Worm (Caenorhabditis elegans): ENCODE results near the gene K08E4.7.

The K08E4.7 gene

DNA sequence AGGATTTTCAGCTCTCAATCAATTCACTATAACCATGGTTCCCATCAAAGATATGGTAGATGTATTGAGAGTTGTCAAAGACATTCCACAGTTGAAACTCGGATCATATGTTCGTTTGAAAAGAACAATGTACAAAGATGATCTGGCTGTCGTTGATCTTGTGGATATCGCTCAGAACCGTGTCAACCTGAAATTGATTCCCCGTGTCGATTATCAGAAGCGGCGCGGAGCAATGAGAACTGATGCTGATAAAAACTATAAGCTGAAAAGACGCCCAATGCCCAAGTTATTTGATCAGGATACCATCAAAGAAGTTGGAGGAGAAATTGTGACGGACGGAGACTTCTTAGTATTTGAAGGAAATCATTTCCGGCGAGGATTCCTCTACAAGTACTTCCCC lies 23.1 kb upstream of the K08E4.7 start:
- no peak for TF ChIP-seq unc-62 (GFP tag; optimal IDR thresholded peaks at IDR 0.05)

DNA sequence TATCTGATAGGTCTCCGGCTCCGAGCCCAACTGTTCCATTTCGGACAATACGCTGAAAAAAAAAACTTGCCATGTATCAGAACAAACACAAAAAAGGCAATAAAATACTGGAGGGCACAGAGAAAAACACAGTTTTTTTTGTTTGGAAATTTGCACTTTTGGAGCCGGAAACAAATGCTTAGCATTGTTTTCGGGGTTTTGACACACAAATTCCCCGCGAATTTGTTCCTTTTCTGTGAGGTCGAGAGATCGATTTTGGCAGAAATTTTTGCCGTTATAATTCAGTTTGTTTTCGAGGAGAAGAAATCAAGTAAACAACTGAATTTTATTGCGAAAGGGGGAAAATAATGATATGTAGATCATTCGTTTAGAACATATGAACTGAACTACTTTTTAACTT lies 19.0 kb upstream of the K08E4.7 start, which contains the start of gene K08E4.2:
K08E4.2 (minus strand) TSS at position 54 of the 400 bp plus-strand sequence.
- no peak for TF ChIP-seq unc-62 (GFP tag; optimal IDR thresholded peaks at IDR 0.05)

DNA sequence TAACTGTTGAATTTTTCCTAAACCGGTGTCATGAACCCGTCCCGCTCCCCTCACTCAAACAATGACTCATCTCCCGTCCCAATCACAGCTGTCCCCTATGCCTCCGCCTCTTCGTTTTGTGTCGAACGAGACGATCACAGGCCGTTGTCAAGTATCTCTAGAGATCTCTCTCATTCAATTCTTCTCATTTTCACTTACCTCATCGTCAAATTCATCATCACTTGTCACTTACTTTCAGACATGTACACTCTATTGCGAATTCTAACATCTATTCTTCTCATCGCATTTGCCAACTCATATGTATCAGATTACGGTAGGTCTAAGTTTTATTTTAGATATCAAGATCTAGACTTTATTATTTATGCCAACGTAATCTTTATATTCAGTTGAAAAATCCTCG lies 18.1 kb upstream of the K08E4.7 start, which contains the start of gene K08E4.3:
K08E4.3 (plus strand) TSS at position 235 of the 400 bp plus-strand sequence.
- no peak for TF ChIP-seq unc-62 (GFP tag; optimal IDR thresholded peaks at IDR 0.05)

DNA sequence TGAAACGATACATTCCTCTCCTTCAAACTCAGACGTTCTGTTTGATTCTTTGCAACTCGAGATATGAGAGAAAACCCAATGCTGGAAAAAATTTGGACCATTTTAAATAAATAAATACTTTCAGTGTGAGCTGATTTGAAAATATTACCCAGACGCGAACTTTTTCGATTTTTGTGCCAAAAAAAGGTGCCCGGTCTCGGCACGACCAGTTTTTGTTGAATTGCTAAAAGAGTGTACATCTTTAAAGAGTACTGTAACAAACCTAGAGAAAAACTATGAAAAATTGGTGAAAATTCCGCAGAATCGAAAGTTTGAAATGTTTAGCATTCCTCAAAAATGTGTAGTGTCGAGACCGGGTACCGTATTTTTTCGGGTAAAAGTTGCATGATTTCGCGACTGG lies 14.4 kb upstream of the K08E4.7 start, which contains the start of gene K08E4.8:
K08E4.8 (minus strand) TSS at position 101 of the 400 bp plus-strand sequence.
- no peak for TF ChIP-seq unc-62 (GFP tag; optimal IDR thresholded peaks at IDR 0.05)

DNA sequence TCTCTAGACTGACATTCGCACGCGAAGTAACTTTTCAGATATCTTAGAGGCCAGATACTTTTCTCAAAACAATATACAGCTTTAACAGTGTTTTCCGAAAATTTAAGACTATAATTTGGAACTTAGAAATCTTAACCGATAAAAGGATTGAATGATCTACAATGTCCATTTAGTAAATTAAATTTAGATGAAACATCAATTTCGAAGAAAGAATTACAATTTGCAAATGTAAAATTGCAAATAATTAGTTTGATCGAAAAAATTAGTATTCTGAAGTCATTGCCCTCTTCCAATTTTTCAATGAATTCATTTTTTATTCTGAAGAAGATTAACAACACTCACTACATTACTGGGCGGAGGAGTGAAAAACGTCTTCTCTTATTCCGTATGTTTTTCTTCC lies 7.0 kb upstream of the K08E4.7 start, which contains the start of gene bath-37:
bath-37 (plus strand) TSS at position 301 of the 400 bp plus-strand sequence.
- no peak for TF ChIP-seq unc-62 (GFP tag; optimal IDR thresholded peaks at IDR 0.05)

DNA sequence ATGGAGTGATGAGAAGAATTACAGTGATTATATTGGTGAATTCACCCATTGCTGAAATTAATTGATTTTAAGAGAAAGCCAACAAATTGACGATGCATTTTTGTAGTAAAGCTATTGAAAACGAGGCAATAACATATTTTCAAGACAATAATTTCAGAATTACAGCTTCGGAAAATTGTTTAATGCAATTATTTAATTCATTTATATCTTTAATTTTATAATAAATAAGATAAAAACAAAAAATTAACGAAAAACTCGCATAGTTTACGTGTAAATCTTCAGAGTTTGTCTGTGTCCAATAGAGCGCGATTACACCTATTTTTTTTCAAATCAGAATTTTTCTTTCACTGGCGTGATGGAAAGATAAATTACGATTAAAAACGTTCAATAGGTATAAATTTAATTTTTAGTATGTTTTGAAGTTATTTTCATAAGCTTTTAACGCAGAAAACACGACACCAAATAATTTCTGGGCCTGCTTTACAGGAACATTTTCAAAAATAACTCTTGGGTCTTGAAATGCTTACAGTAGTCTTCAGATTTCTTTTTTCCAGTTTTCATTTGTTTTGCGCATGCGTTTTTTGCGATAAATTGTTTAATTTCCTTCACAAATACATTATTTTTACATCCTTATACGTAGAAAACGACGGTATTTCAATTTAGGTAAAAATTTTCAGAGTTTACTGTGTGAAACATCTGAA lies 2.7 kb downstream of the K08E4.7 start, which contains the start of gene tmed-1:
tmed-1 (minus strand) TSS at position 51 of the 701 bp plus-strand sequence.
- no peak for TF ChIP-seq unc-62 (GFP tag; optimal IDR thresholded peaks at IDR 0.05)

DNA sequence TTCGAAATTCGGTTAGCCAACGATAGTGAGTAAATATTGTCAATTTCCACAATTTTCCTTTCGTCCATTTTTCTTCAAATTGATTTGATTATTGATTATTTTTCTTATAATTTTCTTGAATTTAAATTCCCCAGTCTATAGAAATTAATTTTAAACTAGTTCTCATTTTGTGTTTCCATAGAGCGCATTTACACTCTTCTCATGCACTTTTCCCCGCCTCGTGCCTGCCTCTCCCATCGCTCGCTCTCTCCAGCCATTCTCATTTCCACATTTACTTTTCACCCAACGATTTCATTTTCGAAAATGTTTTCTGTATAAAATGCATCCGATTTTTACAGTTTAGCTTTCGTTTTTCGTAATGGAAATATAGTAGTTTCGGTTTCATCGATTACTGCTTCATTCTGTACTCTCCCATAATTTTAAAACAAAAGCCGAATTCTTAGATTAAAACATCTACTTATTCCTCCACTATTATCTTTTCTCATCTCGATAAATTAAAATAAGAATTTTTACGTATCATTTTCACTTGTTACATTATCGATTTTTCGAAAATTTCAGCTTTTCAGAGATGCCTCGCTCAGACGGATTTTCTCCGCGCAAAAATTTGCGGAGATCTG lies 3.4 kb downstream of the K08E4.7 start, which contains the start of gene lex-1:
lex-1 (plus strand) TSS at position 567 of the 617 bp plus-strand sequence.
- TF ChIP-seq unc-62 (GFP tag; optimal IDR thresholded peaks at IDR 0.05), result no peak

DNA sequence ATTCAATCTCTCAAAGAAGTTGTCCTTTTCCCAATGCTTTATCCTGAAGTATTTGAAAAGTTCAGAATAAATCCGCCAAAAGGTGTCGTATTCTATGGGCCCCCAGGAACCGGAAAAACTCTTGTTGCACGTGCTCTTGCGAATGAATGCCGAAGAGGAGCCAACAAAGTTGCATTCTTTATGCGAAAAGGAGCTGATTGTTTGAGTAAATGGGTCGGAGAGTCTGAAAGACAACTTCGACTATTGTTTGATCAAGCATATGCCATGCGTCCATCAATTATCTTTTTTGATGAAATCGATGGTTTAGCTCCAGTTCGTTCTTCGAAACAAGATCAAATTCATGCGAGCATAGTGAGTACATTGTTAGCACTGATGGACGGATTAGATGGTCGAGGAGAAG lies 5.2 kb downstream of the K08E4.7 start:
- no peak for TF ChIP-seq unc-62 (GFP tag; optimal IDR thresholded peaks at IDR 0.05)

DNA sequence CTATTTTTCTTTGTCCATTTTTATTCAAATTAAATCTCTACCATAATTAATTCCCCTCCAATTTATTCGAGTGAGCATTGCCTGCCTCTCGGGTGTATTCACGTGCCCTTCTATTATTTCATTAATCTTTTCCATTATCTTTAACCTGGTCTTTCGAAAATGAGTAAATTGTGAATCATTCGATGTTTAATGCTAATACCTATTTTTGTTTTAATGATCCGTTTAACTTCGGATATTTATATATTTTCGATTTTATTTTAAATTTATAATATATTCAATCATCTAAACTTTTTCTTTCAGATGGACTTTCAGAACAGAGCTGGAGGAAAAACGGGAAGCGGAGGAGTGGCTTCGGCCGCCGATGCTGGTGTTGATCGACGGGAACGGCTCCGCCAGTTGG lies 8.6 kb downstream of the K08E4.7 start, which contains the start of gene repo-1:
repo-1 (plus strand) TSS at position 301 of the 400 bp plus-strand sequence.
- TF ChIP-seq unc-62 (GFP tag; optimal IDR thresholded peaks at IDR 0.05), result no peak

DNA sequence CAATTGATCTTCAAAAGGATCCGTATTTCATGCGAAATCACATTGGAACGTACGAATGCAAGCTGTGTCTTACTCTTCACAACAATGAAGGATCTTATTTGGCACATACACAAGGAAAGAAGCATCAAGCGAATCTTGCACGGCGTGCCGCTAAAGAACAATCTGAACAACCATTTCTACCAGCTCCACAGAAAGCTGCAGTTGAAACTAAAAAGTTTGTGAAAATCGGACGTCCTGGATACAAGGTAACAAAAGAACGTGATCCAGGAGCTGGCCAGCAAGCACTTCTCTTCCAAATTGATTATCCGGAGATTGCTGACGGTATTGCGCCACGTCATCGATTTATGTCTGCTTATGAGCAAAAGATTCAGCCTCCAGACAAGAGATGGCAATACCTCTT lies 9.0 kb downstream of the K08E4.7 start:
- TF ChIP-seq unc-62 (GFP tag; optimal IDR thresholded peaks at IDR 0.05), result no peak

DNA sequence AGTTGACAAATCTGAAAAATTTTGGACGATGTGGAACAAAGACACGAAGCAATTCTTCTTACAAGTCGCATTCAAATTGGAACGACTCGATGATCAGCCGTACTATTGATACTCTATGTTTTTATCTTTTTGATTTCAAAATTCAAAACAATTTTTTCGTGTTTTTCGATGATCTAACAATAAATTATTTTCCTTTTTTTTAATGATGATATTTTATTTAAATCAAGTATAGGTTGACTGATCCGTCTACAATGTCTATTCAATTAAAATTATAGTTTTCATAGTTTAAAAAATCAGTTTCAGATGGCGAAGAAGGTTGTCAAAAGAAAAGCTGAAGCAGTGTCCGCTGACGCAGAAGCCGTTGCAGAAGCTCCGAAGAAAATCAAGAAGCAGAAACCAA lies 9.5 kb downstream of the K08E4.7 start, which contains the start of gene rbm-34:
rbm-34 (plus strand) TSS at position 301 of the 400 bp plus-strand sequence.
- no peak for TF ChIP-seq unc-62 (GFP tag; optimal IDR thresholded peaks at IDR 0.05)

DNA sequence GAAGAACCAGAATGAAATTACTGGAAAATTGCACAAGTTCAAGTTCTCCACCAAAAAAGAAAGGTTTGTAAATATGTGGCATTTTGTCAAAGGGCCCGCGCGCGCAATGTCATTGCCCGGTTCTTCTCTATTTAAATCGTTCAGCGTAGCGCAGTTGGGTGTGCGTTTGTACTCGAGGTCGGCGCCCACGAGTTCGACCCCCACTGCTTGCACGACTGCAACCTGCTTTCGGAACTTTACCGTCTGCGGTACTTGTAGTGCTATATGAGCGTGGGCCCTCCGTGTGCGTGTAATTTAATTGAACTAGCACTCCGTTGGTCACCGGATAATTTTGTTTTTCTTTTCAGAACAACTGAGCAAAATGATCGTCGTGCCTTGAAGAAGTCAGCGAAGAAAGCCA lies 10.9 kb downstream of the K08E4.7 start:
- TF ChIP-seq unc-62 (GFP tag; optimal IDR thresholded peaks at IDR 0.05), result no peak

DNA sequence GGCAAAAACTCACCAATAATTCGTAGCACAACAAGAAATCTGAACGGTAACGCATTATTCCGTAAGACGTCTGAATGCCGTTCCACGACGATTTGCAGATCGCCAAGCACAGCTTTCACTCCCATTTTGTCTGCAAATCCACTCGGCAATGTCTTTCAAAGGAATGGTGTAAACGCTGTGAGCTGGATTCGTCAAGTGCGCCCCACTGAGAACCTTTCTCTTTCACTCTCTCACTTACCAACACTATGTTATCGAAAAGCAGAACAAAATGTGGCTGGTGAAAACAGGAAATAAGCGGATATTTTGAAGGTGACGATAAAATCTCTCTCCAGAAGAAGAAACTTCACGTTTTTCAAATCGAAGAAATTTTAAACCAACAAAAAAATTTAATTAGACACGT lies 13.3 kb downstream of the K08E4.7 start:
- TF ChIP-seq unc-62 (GFP tag; optimal IDR thresholded peaks at IDR 0.05), result no peak

DNA sequence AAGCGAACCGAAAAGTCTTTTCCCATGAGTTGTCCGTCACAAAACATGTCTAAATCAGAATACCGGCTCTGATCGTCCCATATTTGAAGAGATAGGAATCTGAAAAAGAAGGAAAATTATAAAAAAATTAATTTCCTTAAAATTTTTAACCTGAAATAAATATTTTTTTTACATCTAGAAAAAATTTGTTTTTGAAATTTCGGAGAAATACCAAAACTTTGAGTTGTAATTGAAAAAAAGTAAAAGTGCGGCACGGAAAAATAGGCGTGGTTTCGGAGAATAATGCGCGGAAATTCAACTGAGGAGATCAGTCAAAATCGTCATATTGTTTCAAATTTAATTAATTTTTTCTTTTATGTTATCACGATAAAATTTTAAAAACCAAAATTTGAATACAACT lies 14.0 kb downstream of the K08E4.7 start, which contains the start of gene F11A10.6:
F11A10.6 (minus strand) TSS at position 101 of the 400 bp plus-strand sequence.
- TF ChIP-seq unc-62 (GFP tag; optimal IDR thresholded peaks at IDR 0.05), result no peak

DNA sequence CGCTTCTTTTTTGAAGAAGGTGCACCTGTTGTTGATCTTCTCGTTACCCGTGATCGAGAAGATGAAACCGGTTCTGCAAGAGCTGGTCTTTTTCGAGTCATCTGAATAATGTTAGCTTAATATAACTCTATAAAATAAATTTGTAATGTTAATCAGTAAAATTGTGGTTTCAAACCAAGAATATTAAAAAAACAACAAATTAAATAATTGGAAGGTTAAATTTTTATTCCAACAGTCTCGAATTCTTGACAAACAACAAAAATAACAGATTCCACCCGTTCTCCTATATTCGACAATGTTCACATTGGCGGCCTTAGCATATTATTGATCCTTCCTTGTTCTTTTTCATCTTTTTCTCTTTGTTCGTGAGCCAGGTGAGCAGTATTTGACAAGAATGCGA lies 16.5 kb downstream of the K08E4.7 start, which contains the start of gene mig-32:
mig-32 (minus strand) TSS at position 101 of the 400 bp plus-strand sequence.
- TF ChIP-seq unc-62 (GFP tag; optimal IDR thresholded peaks at IDR 0.05), result no peak

DNA sequence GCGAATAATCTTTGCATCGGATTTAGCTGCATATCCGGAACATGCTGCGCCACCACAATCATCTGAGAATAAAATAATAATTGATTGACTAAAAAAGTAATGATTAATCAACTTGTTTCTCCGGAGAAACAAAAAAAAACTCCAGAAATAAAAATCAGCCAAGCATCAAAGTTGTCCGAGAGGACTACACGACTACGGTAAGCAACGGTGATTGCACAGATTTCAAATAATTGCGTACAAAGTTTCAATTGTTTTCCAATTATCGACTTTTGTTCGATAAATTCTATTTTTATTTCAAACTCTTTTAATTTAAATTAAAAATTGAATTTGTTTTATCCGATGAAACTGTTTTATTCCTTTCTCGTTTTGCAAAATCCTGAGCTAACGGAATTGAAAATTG lies 17.8 kb downstream of the K08E4.7 start, which contains the start of gene cpsf-4:
cpsf-4 (minus strand) TSS at position 62 of the 400 bp plus-strand sequence.
- no peak for TF ChIP-seq unc-62 (GFP tag; optimal IDR thresholded peaks at IDR 0.05)

Data from whole organism, dauer.